Worm (Caenorhabditis elegans) whole organism, L3 larva: ENCODE data around the gene wht-8.

Experiments used
- R02D3.7 ChIP-seq: fragments of 150-350 bp; optimal IDR thresholded peaks from 2 replicates; lab custom pipeline; 2014; ENCODE audit warnings: missing biosample characterization, missing genetic modification characterization
- ZK546.5 ChIP-seq: sonication (generic microtip); optimal IDR thresholded peaks from 2 replicates; lab custom pipeline; 2017; ENCODE audit warnings: missing biosample characterization, missing genetic modification characterization
- aly-2 ChIP-seq: fragments of 150-350 bp; optimal IDR thresholded peaks from 2 replicates; lab custom pipeline; 2014; ENCODE audit warnings: missing biosample characterization, missing genetic modification characterization
- ama-1 ChIP-seq: fragments of 150-350 bp; optimal IDR thresholded peaks from 2 replicates; lab custom pipeline; 2018
- ceh-16 ChIP-seq: sonication (generic microtip); optimal IDR thresholded peaks from 2 replicates; lab custom pipeline; 2017; ENCODE audit warnings: missing biosample characterization, missing genetic modification characterization
- ceh-28 ChIP-seq: fragments of 150-350 bp; optimal IDR thresholded peaks from 2 replicates; lab custom pipeline; 2014; ENCODE audit warnings: missing biosample characterization, missing genetic modification reagents, missing genetic modification characterization
- ceh-82 ChIP-seq: fragments of 150-350 bp; optimal IDR thresholded peaks from 2 replicates; lab custom pipeline; 2014; ENCODE audit warnings: missing biosample characterization, missing genetic modification characterization
- ceh-9 ChIP-seq: sonication (generic microtip); optimal IDR thresholded peaks from 2 replicates; lab custom pipeline; 2018; ENCODE audit warnings: missing biosample characterization, missing genetic modification characterization
- egl-27 ChIP-seq: sonication (generic microtip); optimal IDR thresholded peaks from 4 replicates; lab custom pipeline; 2017; ENCODE audit warnings: missing biosample characterization, missing genetic modification reagents, missing genetic modification characterization
- egl-5 ChIP-seq: fragments of 150-350 bp; optimal IDR thresholded peaks from 2 replicates; lab custom pipeline; 2017; ENCODE audit warnings: missing biosample characterization, missing genetic modification reagents, missing genetic modification characterization, inconsistent platforms
- elt-2 ChIP-seq: sonication (generic microtip); optimal IDR thresholded peaks from 2 replicates; lab custom pipeline; 2016; ENCODE audit warnings: missing genetic modification reagents, mild to moderate bottlenecking, missing genetic modification characterization, missing compliant biosample characterization
- elt-3 ChIP-seq, 3 experiments: fragments of 150-350 bp in 1 of 3; sonication (generic microtip) in 2 of 3; optimal IDR thresholded peaks; 2 replicates in 2 of 3; 4 replicates in 1 of 3; lab custom pipeline; 2014 to 2017; ENCODE audit warnings: missing biosample characterization in 3 of 3, missing genetic modification characterization in 3 of 3
- eor-1 ChIP-seq, 2 experiments: fragments of 150-350 bp; optimal IDR thresholded peaks; 2 replicates each; lab custom pipeline; 2014 to 2018; ENCODE audit warnings: missing biosample characterization in 2 of 2, missing genetic modification characterization in 2 of 2
- fkh-10 ChIP-seq: sonication (generic microtip); optimal IDR thresholded peaks from 2 replicates; lab custom pipeline; 2017; ENCODE audit warnings: missing biosample characterization, missing genetic modification reagents, missing genetic modification characterization
- fos-1 ChIP-seq: fragments of 150-350 bp; optimal IDR thresholded peaks from 2 replicates; lab custom pipeline; 2014; ENCODE audit warnings: missing biosample characterization, missing genetic modification characterization
- hmg-11 ChIP-seq: sonication (generic microtip); optimal IDR thresholded peaks from 2 replicates; lab custom pipeline; 2016; ENCODE audit warnings: missing genetic modification characterization, missing compliant biosample characterization
- lin-15B ChIP-seq: fragments of 150-350 bp; optimal IDR thresholded peaks from 2 replicates; lab custom pipeline; 2014; ENCODE audit warnings: missing biosample characterization, missing genetic modification characterization
- lin-39 ChIP-seq: fragments of 150-350 bp; optimal IDR thresholded peaks from 2 replicates; lab custom pipeline; 2018; ENCODE audit warnings: missing biosample characterization, missing genetic modification reagents, missing genetic modification characterization
- lsy-12 ChIP-seq: sonication (generic microtip); optimal IDR thresholded peaks from 2 replicates; lab custom pipeline; 2016; ENCODE audit warnings: mild to moderate bottlenecking, missing genetic modification characterization, missing compliant biosample characterization
- mdl-1 ChIP-seq: fragments of 150-350 bp; optimal IDR thresholded peaks from 2 replicates; lab custom pipeline; 2014; ENCODE audit warnings: missing biosample characterization, missing genetic modification characterization
- mml-1 ChIP-seq: fragments of 150-350 bp; sonication (generic microtip); optimal IDR thresholded peaks from 3 replicates; lab custom pipeline; 2014; ENCODE audit warnings: missing biosample characterization, missing genetic modification characterization
- nhr-11 ChIP-seq: fragments of 150-350 bp; optimal IDR thresholded peaks from 2 replicates; lab custom pipeline; 2014; ENCODE audit warnings: missing biosample characterization, missing genetic modification characterization
- nhr-12 ChIP-seq: fragments of 150-350 bp; optimal IDR thresholded peaks from 2 replicates; lab custom pipeline; 2014; ENCODE audit warnings: missing biosample characterization, missing genetic modification characterization
- nhr-23 ChIP-seq: fragments of 150-350 bp; optimal IDR thresholded peaks from 2 replicates; lab custom pipeline; 2014; ENCODE audit warnings: missing biosample characterization, missing genetic modification reagents, missing genetic modification characterization
- nhr-25 ChIP-seq: sonication (generic microtip); optimal IDR thresholded peaks from 2 replicates; lab custom pipeline; 2017; ENCODE audit warnings: missing biosample characterization, missing genetic modification characterization
- nhr-28 ChIP-seq: fragments of 150-350 bp; optimal IDR thresholded peaks from 2 replicates; lab custom pipeline; 2014; ENCODE audit warnings: missing biosample characterization, missing genetic modification characterization
- nhr-67 ChIP-seq: fragments of 150-350 bp; optimal IDR thresholded peaks from 2 replicates; lab custom pipeline; 2014; ENCODE audit warnings: missing biosample characterization, missing genetic modification characterization
- nhr-76 ChIP-seq: fragments of 150-350 bp; sonication (generic microtip); optimal IDR thresholded peaks from 5 replicates; lab custom pipeline; 2014; ENCODE audit warnings: missing biosample characterization, missing genetic modification characterization
- pqm-1 ChIP-seq: fragments of 150-350 bp; optimal IDR thresholded peaks from 2 replicates; lab custom pipeline; 2017; ENCODE audit warnings: missing biosample characterization, missing genetic modification characterization, inconsistent platforms
- sea-2 ChIP-seq: fragments of 150-350 bp; sonication (generic microtip); optimal IDR thresholded peaks from 4 replicates; lab custom pipeline; 2014; ENCODE audit warnings: missing biosample characterization, missing genetic modification reagents, missing genetic modification characterization
- skn-1 ChIP-seq: fragments of 150-350 bp; optimal IDR thresholded peaks from 2 replicates; lab custom pipeline; 2014; ENCODE audit warnings: missing biosample characterization, missing genetic modification characterization
- snpc-4 ChIP-seq: fragments of 150-350 bp; optimal IDR thresholded peaks from 2 replicates; lab custom pipeline; 2014; ENCODE audit warnings: missing biosample characterization, missing genetic modification characterization
- tbx-2 ChIP-seq: sonication (generic microtip); optimal IDR thresholded peaks from 2 replicates; lab custom pipeline; 2016; ENCODE audit warnings: mild to moderate bottlenecking, missing genetic modification characterization, missing compliant biosample characterization
- unc-39 ChIP-seq: sonication (generic microtip); optimal IDR thresholded peaks from 4 replicates; lab custom pipeline; 2017; ENCODE audit warnings: missing biosample characterization, missing genetic modification characterization
- zag-1 ChIP-seq: fragments of 150-350 bp; optimal IDR thresholded peaks from 2 replicates; lab custom pipeline; 2014; ENCODE audit warnings: missing biosample characterization, missing genetic modification characterization
- ztf-11 ChIP-seq: fragments of 150-350 bp; optimal IDR thresholded peaks from 2 replicates; lab custom pipeline; 2014; ENCODE audit warnings: missing biosample characterization, missing genetic modification characterization
- ztf-4 ChIP-seq: fragments of 150-350 bp; optimal IDR thresholded peaks from 2 replicates; lab custom pipeline; 2014; ENCODE audit warnings: missing biosample characterization, missing genetic modification characterization

Gene wht-8

ce11 chrIII:11218150-11218841, at the start of gene wht-8, which contains the start of gene tbx-34:
Gene wht-8, plus strand, starts transcription at chrIII:11218791.
Gene tbx-34, minus strand, starts transcription at chrIII:11218250.
- no peak for TF ChIP-seq snpc-4 (tag; lab: Kevin White, UChicago)
- TF ChIP-seq zag-1 (tag; lab: Kevin White, UChicago): no peak
- no peak for TF ChIP-seq skn-1 (tag; lab: Kevin White, UChicago)
- no peak for TF ChIP-seq aly-2 (tag; lab: Kevin White, UChicago)
- no peak for TF ChIP-seq elt-2 (tag; lab: Kevin White, UChicago)
- no peak for TF ChIP-seq lin-15B (tag; lab: Kevin White, UChicago)
- no peak for TF ChIP-seq nhr-76 (tag; lab: Kevin White, UChicago)
- TF ChIP-seq ztf-11 (tag; lab: Kevin White, UChicago): no peak
- TF ChIP-seq ceh-28 (tag; lab: Kevin White, UChicago): no peak

ce11 chrIII:11169680-11170079, 48.9 kb upstream of the wht-8 start:
- TF ChIP-seq zag-1 (tag; lab: Kevin White, UChicago) (no peak), ZK546.5 (no peak), ceh-16 (tag; lab: Kevin White, UChicago) (no peak), lin-39 (tag; lab: Kevin White, UChicago) (no peak), fkh-10 (GFP tag; lab: Kevin White, UChicago) (no peak), sea-2 (GFP tag; lab: Kevin White, UChicago) (no peak), nhr-25 (tag; lab: Kevin White, UChicago) (no peak), tbx-2 (tag; lab: Kevin White, UChicago) (no peak), fos-1 (tag; lab: Kevin White, UChicago) (no peak), egl-5 (tag; lab: Kevin White, UChicago) (no peak), nhr-11 (tag; lab: Kevin White, UChicago) (no peak), ztf-4 (tag; lab: Kevin White, UChicago) (no peak), ceh-28 (tag; lab: Kevin White, UChicago) (no peak), elt-2 (tag; lab: Kevin White, UChicago) (no peak), nhr-28 (tag; lab: Kevin White, UChicago) (no peak)
- TF ChIP-seq, all 47 proteins: peak for 0

- TF ChIP-seq ceh-16 (tag; lab: Kevin White, UChicago) (no peak), ceh-9 (no peak), ceh-82 (tag; lab: Kevin White, UChicago) (no peak), snpc-4 (tag; lab: Kevin White, UChicago) (no peak), elt-3 (tag; optimal IDR thresholded peaks at IDR 0.05; lab: Kevin White, UChicago) (no peak), egl-5 (tag; lab: Kevin White, UChicago) (no peak), mml-1 (tag; lab: Kevin White, UChicago) (no peak), fkh-10 (GFP tag; lab: Kevin White, UChicago) (no peak), egl-27 (tag; lab: Kevin White, UChicago) (no peak), skn-1 (tag; lab: Kevin White, UChicago) (no peak), mdl-1 (tag; lab: Kevin White, UChicago) (no peak), nhr-25 (tag; lab: Kevin White, UChicago) (no peak), nhr-67 (tag; lab: Kevin White, UChicago) (no peak), elt-2 (tag; lab: Kevin White, UChicago) (no peak), sea-2 (GFP tag; lab: Kevin White, UChicago) (no peak), unc-39 (tag; lab: Kevin White, UChicago) (no peak), nhr-23 (tag; lab: Kevin White, UChicago) (no peak), ama-1 (lab: Kevin White, UChicago) (no peak), nhr-28 (tag; lab: Kevin White, UChicago) (no peak)
Observed at ce11 chrIII:11170509-11170908, 48.1 kb upstream of the wht-8 start.

- TF ChIP-seq fos-1 (tag; lab: Kevin White, UChicago) (no peak), ceh-28 (tag; lab: Kevin White, UChicago) (peak; percentile 91)
Observed at ce11 chrIII:11172232-11172713, 46.3 kb upstream of the wht-8 start.

ce11 chrIII:11175642-11176217, 42.9 kb upstream of the wht-8 start:
- TF ChIP-seq ama-1 (lab: Kevin White, UChicago) (no peak), lsy-12 (tag; lab: Kevin White, UChicago) (no peak), fkh-10 (GFP tag; lab: Kevin White, UChicago) (no peak), nhr-12 (tag; lab: Kevin White, UChicago) (no peak), mdl-1 (tag; lab: Kevin White, UChicago) (no peak), ztf-11 (tag; lab: Kevin White, UChicago) (no peak), nhr-11 (tag; lab: Kevin White, UChicago) (no peak), fos-1 (tag; lab: Kevin White, UChicago) (no peak), nhr-25 (tag; lab: Kevin White, UChicago) (no peak), lin-39 (tag; lab: Kevin White, UChicago) (no peak), pqm-1 (tag; lab: Kevin White, UChicago) (no peak), hmg-11 (tag; lab: Kevin White, UChicago) (no peak), nhr-28 (tag; lab: Kevin White, UChicago) (no peak), mml-1 (tag; lab: Kevin White, UChicago) (no peak), tbx-2 (tag; lab: Kevin White, UChicago) (no peak), ZK546.5 (no peak), ceh-28 (tag; lab: Kevin White, UChicago) (no peak), eor-1 (tag; optimal IDR thresholded peaks at IDR 0.05; lab: Kevin White, UChicago) (no peak), R02D3.7 (tag; lab: Kevin White, UChicago) (no peak)
